Worm (Caenorhabditis elegans) whole organism, late embryonic: ENCODE data around the gene ugt-20.

Experiments used
- K02D7.2 ChIP-seq: sonication (generic microtip); optimal IDR thresholded peaks from 2 replicates; lab custom pipeline; 2017; ENCODE audit warnings: mild to moderate bottlenecking, missing genetic modification characterization, missing compliant biosample characterization
- ama-1 ChIP-seq: fragments of 150-350 bp; optimal IDR thresholded peaks from 2 replicates; lab custom pipeline; 2014
- ceh-24 ChIP-seq: sonication (generic microtip); optimal IDR thresholded peaks from 2 replicates; lab custom pipeline; 2016; ENCODE audit warnings: mild to moderate bottlenecking, missing genetic modification characterization, missing compliant biosample characterization
- ceh-45 ChIP-seq: fragments of 200-800 bp; sonication (Bioruptor generic); IDR thresholded peaks from 2 replicates; pipeline ENCODE4 v1.3.6; 2022; ENCODE audit warnings: missing genetic modification reagents, missing genetic modification characterization, missing compliant biosample characterization
- dve-1 ChIP-seq: sonication (generic microtip); optimal IDR thresholded peaks from 2 replicates; lab custom pipeline; 2017; ENCODE audit warnings: antibody characterized with exemption, mild to moderate bottlenecking, missing genetic modification characterization, missing compliant biosample characterization
- fkh-10 ChIP-seq: fragments of 150-350 bp; optimal IDR thresholded peaks from 2 replicates; lab custom pipeline; 2014; ENCODE audit warnings: missing biosample characterization, missing genetic modification reagents, missing genetic modification characterization
- hlh-13 ChIP-seq: fragments of 200-800 bp; sonication (Bioruptor generic); optimal IDR thresholded peaks from 2 replicates; lab custom pipeline; 2018; ENCODE audit warnings: mild to moderate bottlenecking, missing genetic modification characterization, missing compliant biosample characterization
- hlh-8 ChIP-seq: sonication (generic microtip); optimal IDR thresholded peaks from 2 replicates; lab custom pipeline; 2016; ENCODE audit warnings: missing genotype, missing genetic modification characterization, missing compliant biosample characterization
- nhr-11 ChIP-seq: fragments of 150-350 bp; optimal IDR thresholded peaks from 2 replicates; lab custom pipeline; 2014; ENCODE audit warnings: missing biosample characterization, missing genetic modification characterization
- pqm-1 ChIP-seq: sonication (generic microtip); optimal IDR thresholded peaks from 2 replicates; lab custom pipeline; 2016; ENCODE audit warnings: missing genetic modification characterization, missing compliant biosample characterization
- ztf-16 ChIP-seq: sonication (generic microtip); optimal IDR thresholded peaks from 2 replicates; lab custom pipeline; 2017; ENCODE audit warnings: missing genetic modification characterization, missing compliant biosample characterization

DNA sequence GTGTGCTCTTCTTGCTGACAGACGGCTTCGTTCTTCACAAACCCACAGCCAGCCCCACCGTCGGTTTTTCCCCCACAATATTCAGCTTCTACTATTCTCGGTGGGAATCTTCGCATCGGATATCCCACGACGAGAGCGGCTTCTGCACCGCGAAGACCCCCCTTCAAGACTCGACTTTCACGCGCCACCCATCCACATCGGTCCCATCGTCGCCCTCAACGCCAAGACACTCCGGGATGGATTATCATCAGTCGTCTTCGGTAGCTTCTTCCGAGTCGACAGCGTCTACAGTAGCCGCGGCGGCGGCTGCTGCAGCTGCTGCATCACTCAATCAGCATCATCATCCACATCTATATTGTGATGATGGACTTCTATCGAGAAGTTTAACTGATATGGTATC is 21.0 kb upstream of the ugt-20 start:
- TF ChIP-seq ama-1 (lab: Kevin White, UChicago) (no peak), pqm-1 (tag; lab: Kevin White, UChicago) (no peak), dve-1 (tag; lab: Kevin White, UChicago) (no peak), ceh-24 (tag; lab: Kevin White, UChicago) (no peak), ztf-16 (tag; lab: Kevin White, UChicago) (no peak), nhr-11 (tag; lab: Kevin White, UChicago) (no peak), hlh-8 (tag; lab: Kevin White, UChicago) (no peak), hlh-13 (GFP tag; lab: Kevin White, UChicago) (no peak), K02D7.2 (tag; lab: Kevin White, UChicago) (no peak), fkh-10 (GFP tag; lab: Kevin White, UChicago) (no peak), ceh-45 (GFP tag; lab: Robert Waterston, UW) (no peak)
